Worm (Caenorhabditis elegans) whole organism, late embryonic: ENCODE results near the gene ugt-46.

Experiments used
- ama-1 ChIP-seq: fragments of 150-350 bp; optimal IDR thresholded peaks from 2 replicates; lab custom pipeline; 2014
- ceh-19 ChIP-seq: fragments of 200-800 bp; sonication (Bioruptor generic); optimal IDR thresholded peaks from 2 replicates; lab custom pipeline; 2018; ENCODE audit warnings: mild to moderate bottlenecking, missing genetic modification characterization, missing compliant biosample characterization
- elt-4 ChIP-seq: sonication (generic microtip); optimal IDR thresholded peaks from 2 replicates; lab custom pipeline; 2016; ENCODE audit warnings: missing genetic modification characterization, missing compliant biosample characterization
- fkh-10 ChIP-seq: fragments of 150-350 bp; optimal IDR thresholded peaks from 2 replicates; lab custom pipeline; 2014; ENCODE audit warnings: missing biosample characterization, missing genetic modification reagents, missing genetic modification characterization
- hlh-8 ChIP-seq: sonication (generic microtip); optimal IDR thresholded peaks from 2 replicates; lab custom pipeline; 2016; ENCODE audit warnings: missing genotype, missing genetic modification characterization, missing compliant biosample characterization
- nhr-11 ChIP-seq: fragments of 150-350 bp; optimal IDR thresholded peaks from 2 replicates; lab custom pipeline; 2014; ENCODE audit warnings: missing biosample characterization, missing genetic modification characterization
- pax-1 ChIP-seq: fragments of 150-350 bp; optimal IDR thresholded peaks from 2 replicates; lab custom pipeline; 2014; ENCODE audit warnings: missing biosample characterization, missing genetic modification characterization
- pqm-1 ChIP-seq: sonication (generic microtip); optimal IDR thresholded peaks from 2 replicates; lab custom pipeline; 2016; ENCODE audit warnings: missing genetic modification characterization, missing compliant biosample characterization
- unc-3 ChIP-seq, 2 experiments: fragments of 200-800 bp in 1 of 2; sonication (Bioruptor generic) in 1 of 2; sonication (generic microtip) in 1 of 2; conservative IDR thresholded peaks in 1 of 2; optimal IDR thresholded peaks in 1 of 2; 2 replicates each; pipeline versions ENCODE4 v1.3.6 to Lab custom; 2016 to 2022; ENCODE audit warnings: missing compliant biosample characterization in 2 of 2, missing genetic modification characterization in 2 of 2, missing genetic modification reagents in 1 of 2
- zip-5 ChIP-seq: sonication (generic microtip); optimal IDR thresholded peaks from 2 replicates; lab custom pipeline; 2016; ENCODE audit warnings: missing genetic modification characterization, missing compliant biosample characterization

- TF ChIP-seq pqm-1 (tag; lab: Kevin White, UChicago) = no peak
- TF ChIP-seq pax-1 (tag; lab: Kevin White, UChicago) = no peak
- TF ChIP-seq ama-1 = no peak
- no peak for TF ChIP-seq elt-4
- no peak for TF ChIP-seq nhr-11
- TF ChIP-seq hlh-8 (tag; lab: Kevin White, UChicago) = no peak
- no peak for TF ChIP-seq fkh-10 (GFP tag; lab: Kevin White, UChicago)
- TF ChIP-seq ceh-19 (GFP tag; lab: Kevin White, UChicago) = no peak
- TF ChIP-seq unc-3 (GFP tag; conservative IDR thresholded peaks at IDR 0.05; lab: Robert Waterston, UW) = no peak
- TF ChIP-seq unc-3 (tag; optimal IDR thresholded peaks at IDR 0.05; lab: Kevin White, UChicago) = no peak
- no peak for TF ChIP-seq zip-5 (tag; lab: Kevin White, UChicago)
Measured at ce11 chrX:476261-476660, 53.8 kb downstream of the ugt-46 start, which contains the start of gene F38G1.3.
